Fruit fly (Drosophila melanogaster) whole organism, wandering third instar larva: ENCODE data around the gene BuGZ.

Experiments
- Hnf4 ChIP-seq: fragments of 200-800 bp; sonication (Bioruptor generic); optimal IDR thresholded peaks from 2 replicates; lab custom pipeline; 2016; ENCODE audit warnings: missing biosample characterization, mild to moderate bottlenecking, missing genetic modification characterization
- Myc ChIP-seq: fragments of >200 bp; optimal IDR thresholded peaks from 2 replicates; lab custom pipeline; 2017
- fru ChIP-seq: fragments of 200-800 bp; sonication (Bioruptor generic); optimal IDR thresholded peaks from 3 replicates; lab custom pipeline; 2016; ENCODE audit warnings: missing biosample characterization, mild to moderate bottlenecking, missing genetic modification characterization
- rgr ChIP-seq: fragments of 200-800 bp; sonication (Bioruptor generic); optimal IDR thresholded peaks from 3 replicates; lab custom pipeline; 2016; ENCODE audit warnings: missing biosample characterization, mild to moderate bottlenecking, missing genetic modification characterization

dm6 chr2L:16760504-16761417, 17.6 kb downstream of the BuGZ start, which contains the start of gene ppk17:
- no peak for TF ChIP-seq Myc (lab: Kevin White, UChicago)
- TF ChIP-seq rgr (GFP tag; lab: Kevin White, UChicago) = no peak
- no peak for TF ChIP-seq Hnf4 (GFP tag; lab: Kevin White, UChicago)
- TF ChIP-seq fru (GFP tag; lab: Kevin White, UChicago) = no peak
